Fruit fly (Drosophila melanogaster) whole organism, pupa: ENCODE measurements around the gene CG3062.

Experiments
- CG10348 ChIP-seq: fragments of 200-800 bp; sonication (Bioruptor generic); IDR thresholded peaks from 2 replicates; pipeline ENCODE4 v1.3.6; 2022; ENCODE audit warnings: missing biosample characterization, missing genetic modification characterization
- CG12605 ChIP-seq: fragments of 200-800 bp; sonication (Bioruptor generic); IDR thresholded peaks from 2 replicates; pipeline ENCODE4 v1.3.6; 2022; ENCODE audit warnings: missing biosample characterization, missing genetic modification characterization
- CG13204 ChIP-seq: fragments of 200-800 bp; sonication (Bioruptor generic); optimal IDR thresholded peaks from 2 replicates; lab custom pipeline; 2018; ENCODE audit warnings: missing biosample characterization, mild to moderate bottlenecking, missing genetic modification characterization, moderate library complexity
- CG14655 ChIP-seq: fragments of 200-800 bp; sonication (Bioruptor generic); optimal IDR thresholded peaks from 3 replicates; lab custom pipeline; 2017; ENCODE audit warnings: mild to moderate bottlenecking, missing biosample characterization, missing genetic modification reagents, missing genetic modification characterization
- CG15710 ChIP-seq: fragments of 200-800 bp; sonication (Bioruptor generic); optimal IDR thresholded peaks from 2 replicates; lab custom pipeline; 2018; ENCODE audit warnings: missing biosample characterization, mild to moderate bottlenecking, missing genetic modification characterization, moderate library complexity
- CG17806 ChIP-seq: fragments of 200-800 bp; sonication (Bioruptor generic); optimal IDR thresholded peaks from 2 replicates; lab custom pipeline; 2018; ENCODE audit warnings: missing biosample characterization, mild to moderate bottlenecking, missing genetic modification characterization, moderate library complexity
- CG32121 ChIP-seq: fragments of 200-800 bp; sonication (Bioruptor generic); IDR thresholded peaks from 2 replicates; pipeline ENCODE4 v1.3.6; 2022; ENCODE audit warnings: missing biosample characterization, missing genetic modification characterization
- CG34367 ChIP-seq: fragments of 200-800 bp; sonication (Bioruptor generic); optimal IDR thresholded peaks from 2 replicates; lab custom pipeline; 2018; ENCODE audit warnings: missing biosample characterization, mild to moderate bottlenecking, missing genetic modification characterization
- CG4496 ChIP-seq: fragments of 200-800 bp; sonication (Bioruptor generic); IDR thresholded peaks from 3 replicates; pipeline ENCODE4 v1.3.6; 2022; ENCODE audit warnings: missing biosample characterization, missing genetic modification characterization
- CG8159 ChIP-seq: fragments of 200-800 bp; sonication (Bioruptor generic); optimal IDR thresholded peaks from 3 replicates; lab custom pipeline; 2018; ENCODE audit warnings: missing biosample characterization, mild to moderate bottlenecking, missing genetic modification characterization, moderate library complexity
- CG8301 ChIP-seq: fragments of 200-800 bp; sonication (Bioruptor generic); optimal IDR thresholded peaks from 2 replicates; lab custom pipeline; 2018; ENCODE audit warnings: missing biosample characterization, mild to moderate bottlenecking, missing genetic modification characterization
- CG9948 ChIP-seq: fragments of 200-800 bp; sonication (Bioruptor generic); optimal IDR thresholded peaks from 2 replicates; lab custom pipeline; 2018; ENCODE audit warnings: missing biosample characterization, mild to moderate bottlenecking, missing genetic modification characterization, moderate library complexity
- D1 ChIP-seq: fragments of 200-800 bp; sonication (Bioruptor generic); optimal IDR thresholded peaks from 2 replicates; lab custom pipeline; 2018; ENCODE audit warnings: missing biosample characterization, mild to moderate bottlenecking, missing genetic modification characterization, moderate library complexity
- EcR ChIP-seq: fragments of 200-800 bp; sonication (Bioruptor generic); optimal IDR thresholded peaks from 3 replicates; lab custom pipeline; 2019; ENCODE audit warnings: missing biosample characterization, missing genetic modification characterization, mild to moderate bottlenecking, moderate library complexity, missing genetic modification reagents
- Ets98B ChIP-seq: fragments of 200-800 bp; sonication (Bioruptor generic); IDR thresholded peaks from 2 replicates; pipeline ENCODE4 v1.3.6; 2022; ENCODE audit warnings: missing biosample characterization, missing genetic modification characterization
- Pif1A ChIP-seq: fragments of 200-800 bp; sonication (Bioruptor generic); optimal IDR thresholded peaks from 3 replicates; lab custom pipeline; 2016; ENCODE audit warnings: missing biosample characterization, missing genetic modification characterization
- Pif1B ChIP-seq: fragments of 200-800 bp; sonication (Bioruptor generic); optimal IDR thresholded peaks from 3 replicates; lab custom pipeline; 2016; ENCODE audit warnings: missing biosample characterization, missing genetic modification characterization
- Snoo ChIP-seq: fragments of 200-800 bp; sonication (Bioruptor generic); optimal IDR thresholded peaks from 3 replicates; lab custom pipeline; 2017; ENCODE audit warnings: missing biosample characterization, mild to moderate bottlenecking, missing genetic modification characterization, inconsistent platforms
- fd96Ca ChIP-seq: fragments of 200-800 bp; sonication (Bioruptor generic); IDR thresholded peaks from 3 replicates; pipeline ENCODE4 v1.3.6; 2022; ENCODE audit warnings: missing biosample characterization, missing genetic modification characterization
- gl ChIP-seq: fragments of 200-800 bp; sonication (Bioruptor generic); optimal IDR thresholded peaks from 2 replicates; lab custom pipeline; 2018; ENCODE audit warnings: missing biosample characterization, mild to moderate bottlenecking, missing genetic modification characterization
- rn ChIP-seq: fragments of 200-800 bp; sonication (Bioruptor generic); IDR thresholded peaks from 2 replicates; pipeline ENCODE4 v1.3.6; 2022; ENCODE audit warnings: missing biosample characterization, missing genetic modification characterization

The CG3062 gene

DNA sequence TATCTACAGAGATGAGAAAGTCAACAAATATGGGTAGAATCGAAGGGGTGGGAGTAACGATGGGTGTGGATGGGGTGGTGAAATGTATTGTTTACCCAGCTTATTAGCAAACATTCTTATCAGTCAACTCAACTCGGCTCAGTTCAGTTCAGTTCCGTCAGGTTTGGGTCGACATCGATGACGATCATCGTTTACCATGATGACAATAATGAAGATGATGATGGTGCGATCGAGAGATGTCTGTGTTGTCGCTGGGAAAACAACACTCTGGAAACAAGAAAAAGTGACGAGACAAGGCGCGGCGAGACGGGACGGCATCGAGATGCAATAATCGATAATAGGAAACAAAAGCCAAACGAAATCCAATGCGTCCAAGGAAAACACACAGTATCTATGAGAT lies 34.9 kb downstream of the CG3062 start:
- TF ChIP-seq rn, result no peak
- TF ChIP-seq CG34367 (tag; lab: Kevin White, UChicago), result no peak
- no peak for TF ChIP-seq Snoo (tag; lab: Kevin White, UChicago)
- no peak for TF ChIP-seq Pif1A (GFP tag; lab: Kevin White, UChicago)
- TF ChIP-seq EcR (GFP tag; lab: Kevin White, UChicago), result no peak

DNA sequence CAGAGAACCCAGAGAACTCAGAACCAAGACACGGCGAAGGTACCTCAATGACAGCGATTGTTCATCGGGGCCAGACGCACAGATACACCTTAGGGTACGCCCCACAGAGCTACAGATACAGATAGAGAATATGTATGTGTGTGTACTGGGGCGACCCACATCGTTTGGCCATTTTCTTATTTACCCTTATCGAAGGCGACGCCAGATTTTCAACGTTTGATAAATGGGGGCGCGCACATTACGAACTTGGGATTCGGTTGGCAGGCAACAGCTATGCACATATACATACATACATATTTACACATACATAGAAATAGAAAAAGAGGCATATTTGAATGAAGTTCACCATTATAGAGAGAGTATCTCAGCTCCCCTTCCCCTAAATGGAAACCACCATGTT lies 38.2 kb downstream of the CG3062 start:
- TF ChIP-seq CG34367 (tag; lab: Kevin White, UChicago), result no peak
- TF ChIP-seq CG12605 (GFP tag; lab: Robert Waterston, UW), result no peak
- no peak for TF ChIP-seq CG10348 (GFP tag; lab: Robert Waterston, UW)
- no peak for TF ChIP-seq Snoo (tag; lab: Kevin White, UChicago)
- TF ChIP-seq rn, result no peak
- no peak for TF ChIP-seq CG8301 (tag; lab: Kevin White, UChicago)
- TF ChIP-seq D1, result no peak
- TF ChIP-seq CG14655, result no peak
- no peak for TF ChIP-seq CG4496
- no peak for TF ChIP-seq CG13204 (GFP tag; lab: Kevin White, UChicago)
- no peak for TF ChIP-seq gl (tag; lab: Kevin White, UChicago)
- TF ChIP-seq Pif1B (GFP tag; lab: Kevin White, UChicago), result no peak
- no peak for TF ChIP-seq CG17806 (tag; lab: Kevin White, UChicago)

dm6 chrX:4605313-4605712 lies 39.4 kb downstream of the CG3062 start:
- TF ChIP-seq Pif1A (GFP tag; lab: Kevin White, UChicago) (no peak), CG9948 (tag; lab: Kevin White, UChicago) (no peak), CG34367 (tag; lab: Kevin White, UChicago) (no peak), CG32121 (GFP tag; lab: Robert Waterston, UW) (no peak), CG4496 (no peak), Ets98B (GFP tag; lab: Robert Waterston, UW) (no peak), CG12605 (GFP tag; lab: Robert Waterston, UW) (no peak), Snoo (tag; lab: Kevin White, UChicago) (no peak), CG14655 (no peak), fd96Ca (no peak), CG8159 (tag; lab: Kevin White, UChicago) (no peak), Pif1B (GFP tag; lab: Kevin White, UChicago) (no peak), D1 (no peak), CG10348 (GFP tag; lab: Robert Waterston, UW) (no peak), CG15710 (tag; lab: Kevin White, UChicago) (no peak), rn (no peak), EcR (GFP tag; lab: Kevin White, UChicago) (no peak), CG13204 (GFP tag; lab: Kevin White, UChicago) (no peak), gl (tag; lab: Kevin White, UChicago) (no peak), CG8301 (tag; lab: Kevin White, UChicago) (no peak)
- TF ChIP-seq, all 21 proteins: peak for 0

DNA sequence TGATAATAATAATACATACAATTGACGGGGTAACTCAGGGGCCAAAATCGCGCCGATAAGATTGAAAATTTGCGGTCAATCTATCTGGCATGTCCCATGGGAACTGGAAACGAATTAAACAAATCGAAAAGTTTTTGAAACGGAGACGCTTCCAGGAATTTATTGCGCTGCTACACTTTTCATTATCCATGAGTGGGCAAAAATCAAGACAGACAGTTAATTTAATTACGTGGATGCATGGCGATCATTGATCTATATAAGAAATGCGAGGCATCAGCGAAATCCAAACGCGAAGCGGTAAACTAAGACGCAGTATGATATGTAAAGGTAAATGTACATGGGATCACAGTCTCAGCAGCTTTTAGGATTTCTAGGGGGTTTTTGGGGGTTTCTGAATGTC lies 40.1 kb downstream of the CG3062 start:
- TF ChIP-seq CG32121 (GFP tag; lab: Robert Waterston, UW), result no peak
- no peak for TF ChIP-seq EcR (GFP tag; lab: Kevin White, UChicago)
- TF ChIP-seq CG8301 (tag; lab: Kevin White, UChicago), result no peak
- TF ChIP-seq CG10348 (GFP tag; lab: Robert Waterston, UW), result no peak
- TF ChIP-seq Pif1B (GFP tag; lab: Kevin White, UChicago), result no peak
- TF ChIP-seq CG9948 (tag; lab: Kevin White, UChicago), result no peak
- no peak for TF ChIP-seq CG12605 (GFP tag; lab: Robert Waterston, UW)
- TF ChIP-seq CG17806 (tag; lab: Kevin White, UChicago), result no peak

DNA sequence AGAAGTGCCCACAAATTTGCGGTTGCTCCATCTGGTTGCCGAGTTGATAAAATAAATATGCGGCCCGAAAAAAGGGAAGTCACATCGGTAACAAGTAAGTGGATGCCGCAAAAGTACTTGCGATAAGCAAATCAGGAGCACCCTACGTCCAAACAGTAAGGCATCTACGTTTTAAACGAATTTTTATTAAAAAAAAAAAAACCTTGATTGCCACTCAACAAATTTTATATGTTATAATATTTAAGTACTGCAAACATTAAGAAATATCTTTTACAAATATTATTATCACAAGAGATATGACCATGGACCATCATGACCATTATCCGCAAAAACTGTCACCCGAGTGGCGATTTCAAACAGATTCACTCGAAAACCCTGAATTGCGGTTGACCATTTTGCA lies 40.6 kb downstream of the CG3062 start:
- no peak for TF ChIP-seq CG15710 (tag; lab: Kevin White, UChicago)
- no peak for TF ChIP-seq CG8301 (tag; lab: Kevin White, UChicago)
- TF ChIP-seq Pif1A (GFP tag; lab: Kevin White, UChicago), result no peak
- no peak for TF ChIP-seq fd96Ca
- no peak for TF ChIP-seq CG32121 (GFP tag; lab: Robert Waterston, UW)
- no peak for TF ChIP-seq CG8159 (tag; lab: Kevin White, UChicago)
- no peak for TF ChIP-seq CG14655
- TF ChIP-seq CG17806 (tag; lab: Kevin White, UChicago), result no peak
- TF ChIP-seq Ets98B (GFP tag; lab: Robert Waterston, UW), result no peak
- no peak for TF ChIP-seq rn
- TF ChIP-seq CG13204 (GFP tag; lab: Kevin White, UChicago), result no peak
- no peak for TF ChIP-seq Snoo (tag; lab: Kevin White, UChicago)
- no peak for TF ChIP-seq D1
- TF ChIP-seq CG34367 (tag; lab: Kevin White, UChicago), result no peak
- TF ChIP-seq CG10348 (GFP tag; lab: Robert Waterston, UW), result no peak
- no peak for TF ChIP-seq gl (tag; lab: Kevin White, UChicago)
- TF ChIP-seq CG4496, result no peak
- TF ChIP-seq CG9948 (tag; lab: Kevin White, UChicago), result no peak

- TF ChIP-seq Pif1A (GFP tag; lab: Kevin White, UChicago) (no peak), gl (tag; lab: Kevin White, UChicago) (no peak), CG12605 (GFP tag; lab: Robert Waterston, UW) (no peak), CG34367 (tag; lab: Kevin White, UChicago) (no peak), CG10348 (GFP tag; lab: Robert Waterston, UW) (no peak), CG8159 (tag; lab: Kevin White, UChicago) (no peak), CG17806 (tag; lab: Kevin White, UChicago) (no peak), Snoo (tag; lab: Kevin White, UChicago) (no peak), EcR (GFP tag; lab: Kevin White, UChicago) (no peak), CG8301 (tag; lab: Kevin White, UChicago) (no peak), Pif1B (GFP tag; lab: Kevin White, UChicago) (no peak), Ets98B (GFP tag; lab: Robert Waterston, UW) (no peak), CG15710 (tag; lab: Kevin White, UChicago) (no peak), rn (no peak), fd96Ca (no peak), CG14655 (no peak)
These were observed 44.7 kb downstream of the CG3062 start for dm6 chrX:4599897-4600469.
